Worm (Caenorhabditis elegans): Measurements from ENCODE around the gene srbc-70.
"Not testable (repeated sequence)": the region's sequence is repeated elsewhere in the genome, so short reads cannot be mapped to it uniquely, and the experiment has no call there.

DNA sequence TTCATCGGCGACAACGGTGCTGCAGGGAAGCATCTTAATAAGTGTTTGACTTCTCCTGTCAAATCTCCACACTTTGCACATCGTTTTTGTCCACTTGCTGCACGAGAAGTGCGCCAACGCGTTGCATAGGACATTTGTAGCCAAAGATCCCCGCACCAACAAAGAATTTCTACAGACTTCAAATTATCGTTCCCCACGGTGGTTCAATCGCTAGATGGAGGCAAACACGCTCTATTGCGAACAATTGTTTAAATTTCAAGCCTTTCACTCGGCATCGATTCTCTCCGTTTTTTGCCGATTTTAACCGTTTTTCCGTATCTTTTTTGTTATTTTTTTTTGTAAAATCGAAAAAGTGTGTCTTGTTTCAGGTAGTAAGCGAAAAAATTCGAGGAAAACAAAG, 47.8 kb downstream of the srbc-70 start:
- TF ChIP-seq cog-1 (tag; optimal IDR thresholded peaks at IDR 0.05); flt-1 (GFP tag; IDR thresholded peaks at IDR 0.05); klf-2 (GFP tag; conservative IDR thresholded peaks at IDR 0.05); ref-1 (GFP tag; conservative IDR thresholded peaks at IDR 0.05); med-1 (GFP tag; optimal IDR thresholded peaks at IDR 0.05; ENCODE audit: insufficient read depth); tab-1 (GFP tag; IDR thresholded peaks at IDR 0.05); ztf-29 (GFP tag; IDR thresholded peaks at IDR 0.05); T22C8.4 (GFP tag; IDR thresholded peaks at IDR 0.05): not testable (repeated sequence)
- TF ChIP-seq ztf-23 (GFP tag; IDR thresholded peaks at IDR 0.05): 0 out of 2 replicates have a peak, but pooled peaks have one; percentile 39
